Worm (Caenorhabditis elegans): Measurements from ENCODE around the gene rpc-25.

DNA sequence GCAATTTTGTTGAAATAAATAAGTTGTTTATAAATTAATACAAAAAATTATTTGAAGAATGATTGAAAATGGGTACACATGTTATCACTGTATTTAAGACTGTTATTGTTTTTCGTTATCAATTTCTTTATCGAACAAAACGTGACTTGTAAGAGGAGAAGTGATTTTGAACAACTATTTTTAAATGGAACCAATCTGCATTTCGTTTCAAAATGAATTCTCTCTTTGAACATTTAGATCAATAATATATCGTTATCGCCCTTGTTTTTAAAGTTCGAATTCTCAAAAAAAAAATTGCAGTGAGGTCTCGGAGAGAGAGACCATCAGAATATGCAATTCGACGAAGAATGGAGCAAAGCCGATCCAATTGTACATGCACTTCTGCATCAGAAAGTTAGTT is 27.2 kb downstream of the rpc-25 start, which contains the start of gene cul-5:
- TF ChIP-seq zag-1 (tag; optimal IDR thresholded peaks at IDR 0.05) (no peak), unc-130 (GFP tag; optimal IDR thresholded peaks at IDR 0.05) (no peak), nhr-11 (tag; optimal IDR thresholded peaks at IDR 0.05) (no peak), zfp-3 (GFP tag; conservative IDR thresholded peaks at IDR 0.05) (no peak)
